Worm (Caenorhabditis elegans) whole organism, L2 larva: Measurements from ENCODE around the gene col-98.

ENCODE experiments used
- C34F6.9 ChIP-seq: fragments of 150-350 bp; optimal IDR thresholded peaks from 2 replicates; lab custom pipeline; 2014; ENCODE audit warnings: missing biosample characterization, missing genetic modification characterization
- F13H6.1 ChIP-seq: sonication (generic microtip); optimal IDR thresholded peaks from 2 replicates; lab custom pipeline; 2016; ENCODE audit warnings: missing genetic modification characterization, missing compliant biosample characterization
- R02D3.7 ChIP-seq: fragments of 150-350 bp; optimal IDR thresholded peaks from 2 replicates; lab custom pipeline; 2014; ENCODE audit warnings: missing biosample characterization, missing genetic modification characterization
- Y55F3AM.14 ChIP-seq: fragments of 200-800 bp; sonication (Bioruptor generic); optimal IDR thresholded peaks from 2 replicates; lab custom pipeline; 2018; ENCODE audit warnings: mild to moderate bottlenecking, missing genetic modification characterization, missing compliant biosample characterization
- ZK546.5 ChIP-seq: sonication (generic microtip); optimal IDR thresholded peaks from 2 replicates; lab custom pipeline; 2017; ENCODE audit warnings: missing biosample characterization, missing genetic modification characterization
- alr-1 ChIP-seq: fragments of 150-350 bp; optimal IDR thresholded peaks from 2 replicates; lab custom pipeline; 2014; ENCODE audit warnings: missing biosample characterization, missing genetic modification characterization
- aly-2 ChIP-seq: fragments of 150-350 bp; optimal IDR thresholded peaks from 2 replicates; lab custom pipeline; 2014; ENCODE audit warnings: missing biosample characterization, missing genetic modification characterization
- ama-1 ChIP-seq: fragments of 150-350 bp; optimal IDR thresholded peaks from 2 replicates; lab custom pipeline; 2018; ENCODE audit warnings: inconsistent platforms
- blmp-1 ChIP-seq: sonication (generic microtip); optimal IDR thresholded peaks from 2 replicates; lab custom pipeline; 2017; ENCODE audit warnings: missing genetic modification characterization, mild to moderate bottlenecking, missing compliant biosample characterization, antibody characterized with exemption, moderate library complexity; ENCODE audit not compliant: insufficient read depth
- ceh-16 ChIP-seq: fragments of 150-350 bp; optimal IDR thresholded peaks from 2 replicates; lab custom pipeline; 2014; ENCODE audit warnings: missing biosample characterization, missing genetic modification characterization
- ceh-82 ChIP-seq: fragments of 150-350 bp; optimal IDR thresholded peaks from 2 replicates; lab custom pipeline; 2014; ENCODE audit warnings: missing biosample characterization, missing genetic modification characterization
- crh-2 ChIP-seq: sonication (generic microtip); optimal IDR thresholded peaks from 2 replicates; lab custom pipeline; 2017; ENCODE audit warnings: missing biosample characterization, missing genetic modification characterization
- dmd-4 ChIP-seq: sonication (generic microtip); optimal IDR thresholded peaks from 2 replicates; lab custom pipeline; 2017; ENCODE audit warnings: missing biosample characterization, missing genetic modification characterization
- elt-1 ChIP-seq: fragments of 150-350 bp; optimal IDR thresholded peaks from 2 replicates; lab custom pipeline; 2014; ENCODE audit warnings: missing biosample characterization, missing genetic modification characterization
- elt-3 ChIP-seq: sonication (generic microtip); optimal IDR thresholded peaks from 2 replicates; lab custom pipeline; 2017; ENCODE audit warnings: missing biosample characterization, missing genetic modification characterization
- fos-1 ChIP-seq: fragments of 150-350 bp; optimal IDR thresholded peaks from 2 replicates; lab custom pipeline; 2014; ENCODE audit warnings: missing biosample characterization, missing genetic modification characterization
- gmeb-1 ChIP-seq: fragments of 150-350 bp; optimal IDR thresholded peaks from 2 replicates; lab custom pipeline; 2014; ENCODE audit warnings: missing biosample characterization, missing genetic modification characterization
- lin-11 ChIP-seq: fragments of 150-350 bp; sonication (generic microtip); optimal IDR thresholded peaks from 2 replicates; lab custom pipeline; 2014; ENCODE audit warnings: missing biosample characterization, missing genetic modification characterization, inconsistent platforms, mixed read lengths
- lin-13 ChIP-seq: fragments of 150-350 bp; optimal IDR thresholded peaks from 2 replicates; lab custom pipeline; 2014; ENCODE audit warnings: missing biosample characterization, missing genetic modification reagents, missing genetic modification characterization
- lin-39 ChIP-seq: fragments of 150-350 bp; optimal IDR thresholded peaks from 2 replicates; lab custom pipeline; 2014; ENCODE audit warnings: missing biosample characterization, missing genetic modification reagents, missing genetic modification characterization
- lsy-2 ChIP-seq, 2 experiments: fragments of 150-350 bp in 1 of 2; sonication (generic microtip) in 1 of 2; optimal IDR thresholded peaks; 2 replicates each; lab custom pipeline; 2014 to 2017; ENCODE audit warnings: missing biosample characterization in 2 of 2, missing genetic modification characterization in 2 of 2
- mab-5 ChIP-seq: fragments of 150-350 bp; optimal IDR thresholded peaks from 2 replicates; lab custom pipeline; 2014; ENCODE audit warnings: missing biosample characterization, missing genetic modification characterization
- mbf-1 ChIP-seq: sonication (generic microtip); optimal IDR thresholded peaks from 2 replicates; lab custom pipeline; 2017; ENCODE audit warnings: missing biosample characterization, missing genetic modification characterization
- mdl-1 ChIP-seq, 2 experiments: fragments of 150-350 bp in 1 of 2; sonication (generic microtip) in 1 of 2; optimal IDR thresholded peaks; 2 replicates each; lab custom pipeline; 2017; ENCODE audit warnings: missing biosample characterization in 2 of 2, missing genetic modification characterization in 2 of 2
- nhr-10 ChIP-seq: sonication (generic microtip); optimal IDR thresholded peaks from 2 replicates; lab custom pipeline; 2017; ENCODE audit warnings: missing biosample characterization, missing genetic modification characterization
- nhr-11 ChIP-seq: fragments of 150-350 bp; optimal IDR thresholded peaks from 2 replicates; lab custom pipeline; 2014; ENCODE audit warnings: missing biosample characterization, missing genetic modification characterization
- nhr-12 ChIP-seq: fragments of 150-350 bp; optimal IDR thresholded peaks from 2 replicates; lab custom pipeline; 2014; ENCODE audit warnings: missing biosample characterization, missing genetic modification characterization
- nhr-129 ChIP-seq: fragments of 150-350 bp; optimal IDR thresholded peaks from 2 replicates; lab custom pipeline; 2014; ENCODE audit warnings: missing biosample characterization, missing genetic modification characterization
- nhr-21 ChIP-seq: fragments of 150-350 bp; optimal IDR thresholded peaks from 2 replicates; lab custom pipeline; 2014; ENCODE audit warnings: missing biosample characterization, missing genetic modification characterization
- nhr-23 ChIP-seq: fragments of 150-350 bp; optimal IDR thresholded peaks from 2 replicates; lab custom pipeline; 2014; ENCODE audit warnings: missing biosample characterization, missing genetic modification reagents, missing genetic modification characterization
- nhr-237 ChIP-seq: fragments of 150-350 bp; optimal IDR thresholded peaks from 2 replicates; lab custom pipeline; 2014; ENCODE audit warnings: missing biosample characterization, missing genetic modification characterization
- nhr-25 ChIP-seq: fragments of 150-350 bp; sonication (generic microtip); optimal IDR thresholded peaks from 3 replicates; lab custom pipeline; 2014; ENCODE audit warnings: missing biosample characterization, missing genetic modification characterization
- nhr-6 ChIP-seq: fragments of 150-350 bp; optimal IDR thresholded peaks from 2 replicates; lab custom pipeline; 2014; ENCODE audit warnings: missing biosample characterization, missing genetic modification characterization
- nhr-77 ChIP-seq: fragments of 150-350 bp; optimal IDR thresholded peaks from 2 replicates; lab custom pipeline; 2014; ENCODE audit warnings: missing biosample characterization, missing genetic modification characterization
- peb-1 ChIP-seq: fragments of 150-350 bp; optimal IDR thresholded peaks from 2 replicates; lab custom pipeline; 2014; ENCODE audit warnings: missing biosample characterization, missing genetic modification characterization
- sem-4 ChIP-seq: fragments of 150-350 bp; optimal IDR thresholded peaks from 2 replicates; lab custom pipeline; 2014; ENCODE audit warnings: missing biosample characterization, missing genetic modification reagents, missing genetic modification characterization
- skn-1 ChIP-seq: sonication (generic microtip); optimal IDR thresholded peaks from 2 replicates; lab custom pipeline; 2017; ENCODE audit warnings: missing biosample characterization, missing genetic modification characterization
- sma-3 ChIP-seq: sonication (generic microtip); optimal IDR thresholded peaks from 2 replicates; lab custom pipeline; 2016; ENCODE audit warnings: missing genetic modification reagents, missing genetic modification characterization, missing compliant biosample characterization
- sma-9 ChIP-seq, 2 experiments: fragments of 150-350 bp in 1 of 2; sonication (generic microtip) in 1 of 2; optimal IDR thresholded peaks; 2 replicates each; lab custom pipeline; 2014 to 2016; ENCODE audit warnings: missing genetic modification characterization in 2 of 2, mild to moderate bottlenecking in 1 of 2, missing biosample characterization in 1 of 2, missing compliant biosample characterization in 1 of 2, missing genetic modification reagents in 1 of 2, moderate library complexity in 1 of 2
- snpc-4 ChIP-seq: fragments of 150-350 bp; optimal IDR thresholded peaks from 2 replicates; lab custom pipeline; 2014; ENCODE audit warnings: missing biosample characterization, missing genetic modification characterization
- unc-39 ChIP-seq: fragments of 150-350 bp; optimal IDR thresholded peaks from 2 replicates; lab custom pipeline; 2014; ENCODE audit warnings: missing biosample characterization, missing genetic modification characterization
- unc-55 ChIP-seq: fragments of 150-350 bp; sonication (generic microtip); optimal IDR thresholded peaks from 3 replicates; lab custom pipeline; 2014; ENCODE audit warnings: missing biosample characterization, missing genetic modification reagents, missing genetic modification characterization
- unc-62 ChIP-seq: fragments of 150-350 bp; optimal IDR thresholded peaks from 2 replicates; lab custom pipeline; 2014; ENCODE audit warnings: missing biosample characterization, missing genetic modification reagents, missing genetic modification characterization
- zag-1 ChIP-seq: fragments of 150-350 bp; optimal IDR thresholded peaks from 2 replicates; lab custom pipeline; 2014; ENCODE audit warnings: missing biosample characterization, missing genetic modification characterization
- ztf-1 ChIP-seq: fragments of 200-800 bp; sonication (Bioruptor generic); conservative IDR thresholded peaks from 2 replicates; pipeline ENCODE4 v1.3.6; 2022; ENCODE audit warnings: missing genetic modification characterization, missing compliant biosample characterization
- ztf-11 ChIP-seq: sonication (generic microtip); optimal IDR thresholded peaks from 2 replicates; lab custom pipeline; 2017; ENCODE audit warnings: missing biosample characterization, missing genetic modification characterization
- ztf-4 ChIP-seq: fragments of 150-350 bp; optimal IDR thresholded peaks from 2 replicates; lab custom pipeline; 2014; ENCODE audit warnings: missing biosample characterization, missing genetic modification characterization

The col-98 gene

ce11 chrIII:12972398-12972797 lies 46.4 kb upstream of the col-98 start, which contains the start of gene bckd-1A:
Gene bckd-1A, minus strand, starts transcription at chrIII:12972498.
- TF ChIP-seq mdl-1 (tag; optimal IDR thresholded peaks at IDR 0.05; lab: Kevin White, UChicago) = no peak
- TF ChIP-seq nhr-6 = no peak
- TF ChIP-seq F13H6.1 (tag; lab: Kevin White, UChicago) = no peak
- no peak for TF ChIP-seq snpc-4 (tag; lab: Kevin White, UChicago)
- no peak for TF ChIP-seq sem-4 (tag; lab: Kevin White, UChicago)
- no peak for TF ChIP-seq lin-13 (GFP tag; lab: Kevin White, UChicago)
- no peak for TF ChIP-seq Y55F3AM.14 (GFP tag; lab: Kevin White, UChicago)
- no peak for TF ChIP-seq aly-2 (tag; lab: Kevin White, UChicago)
- TF ChIP-seq lsy-2 (tag; optimal IDR thresholded peaks at IDR 0.05; lab: Kevin White, UChicago) = no peak
- no peak for TF ChIP-seq nhr-77 (tag; lab: Kevin White, UChicago)

- TF ChIP-seq lin-13 (GFP tag; lab: Kevin White, UChicago) = no peak
Observed at ce11 chrIII:12977559-12977958, 41.2 kb upstream of the col-98 start, which contains the start of gene ZK1010.2. Gene ZK1010.2, minus strand, starts transcription at chrIII:12977862.

ce11 chrIII:12978473-12979174 lies 40.2 kb upstream of the col-98 start, which contains the start of the genes ubq-2 and frg-1:
Gene ubq-2, minus strand, starts transcription at chrIII:12978523.
Gene frg-1, plus strand, starts transcription at chrIII:12979162.
- no peak for TF ChIP-seq unc-39 (tag; lab: Kevin White, UChicago)
- peak; percentile 48 for TF ChIP-seq nhr-6
- peak; percentile 78 for TF ChIP-seq mab-5 (tag; lab: Kevin White, UChicago)
- TF ChIP-seq lin-11 (tag; lab: Kevin White, UChicago) = peak; percentile 91
- TF ChIP-seq nhr-21 (tag; lab: Kevin White, UChicago) = peak; percentile 86
- TF ChIP-seq mdl-1 (tag; optimal IDR thresholded peaks at IDR 0.05; lab: Kevin White, UChicago) = no peak
- no peak for TF ChIP-seq elt-3
- TF ChIP-seq zag-1 = peak; percentile 76
- peak; percentile 78 for TF ChIP-seq nhr-129 (tag; lab: Kevin White, UChicago)
- TF ChIP-seq nhr-25 (tag; lab: Kevin White, UChicago) = peak; percentile 83
- TF ChIP-seq ztf-1 (GFP tag; lab: Robert Waterston, UW) = no peak
- TF ChIP-seq ceh-16 (tag; lab: Kevin White, UChicago) = peak; percentile 75
- peak; percentile 80 for TF ChIP-seq sma-3 (GFP tag; lab: Kevin White, UChicago)
- peak; percentile 46 for TF ChIP-seq nhr-10
- TF ChIP-seq snpc-4 (tag; lab: Kevin White, UChicago) = peak; percentile 47
- TF ChIP-seq alr-1 (tag; lab: Kevin White, UChicago) = no peak
- no peak for TF ChIP-seq nhr-12 (tag; lab: Kevin White, UChicago)
- peak; percentile 37 for TF ChIP-seq ZK546.5 (tag; lab: Kevin White, UChicago)
- no peak for TF ChIP-seq ztf-11 (tag; lab: Kevin White, UChicago)
- TF ChIP-seq ceh-82 (tag; lab: Kevin White, UChicago) = no peak
- no peak for TF ChIP-seq lin-39 (tag; lab: Kevin White, UChicago)
- peak; percentile 81 for TF ChIP-seq sma-9 (GFP tag; optimal IDR thresholded peaks at IDR 0.05; lab: Kevin White, UChicago)
- TF ChIP-seq sma-9 (tag; optimal IDR thresholded peaks at IDR 0.05; lab: Kevin White, UChicago) = no peak
- TF ChIP-seq R02D3.7 = peak; percentile 100
- TF ChIP-seq fos-1 (tag; lab: Kevin White, UChicago) = peak; percentile 66
- peak; percentile 91 for TF ChIP-seq unc-55 (GFP tag; lab: Kevin White, UChicago)
- TF ChIP-seq Y55F3AM.14 (GFP tag; lab: Kevin White, UChicago) = no peak
- no peak for TF ChIP-seq nhr-77 (tag; lab: Kevin White, UChicago)
- TF ChIP-seq nhr-11 (tag; lab: Kevin White, UChicago) = no peak
- TF ChIP-seq elt-1 (tag; lab: Kevin White, UChicago) = no peak
- TF ChIP-seq nhr-237 (tag; lab: Kevin White, UChicago) = peak; percentile 35
- peak; percentile 99 to 100 for TF ChIP-seq lsy-2 (tag; optimal IDR thresholded peaks at IDR 0.05; lab: Kevin White, UChicago)
- TF ChIP-seq blmp-1 = no peak
- TF ChIP-seq dmd-4 (tag; lab: Kevin White, UChicago) = peak; percentile 12
- TF ChIP-seq C34F6.9 = peak; percentile 79
- TF ChIP-seq crh-2 (tag; lab: Kevin White, UChicago) = peak; percentile 87
- TF ChIP-seq sem-4 (tag; lab: Kevin White, UChicago) = peak; percentile 97
- TF ChIP-seq unc-62 (GFP tag; lab: Kevin White, UChicago) = no peak
- peak; percentile 59 for TF ChIP-seq ztf-4 (tag; lab: Kevin White, UChicago)
- peak; percentile 84 for TF ChIP-seq F13H6.1 (tag; lab: Kevin White, UChicago)
- no peak for TF ChIP-seq mbf-1
- TF ChIP-seq gmeb-1 (tag; lab: Kevin White, UChicago) = peak; percentile 86
- TF ChIP-seq aly-2 (tag; lab: Kevin White, UChicago) = no peak
- no peak for TF ChIP-seq nhr-23 (tag; lab: Kevin White, UChicago)
- peak; percentile 84 for TF ChIP-seq lin-13 (GFP tag; lab: Kevin White, UChicago)
- TF ChIP-seq peb-1 = no peak
- TF ChIP-seq skn-1 (tag; lab: Kevin White, UChicago) = no peak
- TF ChIP-seq ama-1 (lab: Kevin White, UChicago) = peak; percentile 69
